Worm (Caenorhabditis elegans) whole organism, young adult: ENCODE measurements around the gene dct-6.
A peak's percentile ranks its signal among the peaks of the same experiment; 100 is the strongest.

Source experiments
- B0019.2 ChIP-seq: fragments of 200-800 bp; sonication (Bioruptor generic); conservative IDR thresholded peaks from 2 replicates; pipeline ENCODE4 v1.3.6; 2022; ENCODE audit warnings: missing genetic modification reagents, missing genetic modification characterization, missing compliant biosample characterization
- B0035.1 ChIP-seq: sonication (generic microtip); optimal IDR thresholded peaks from 2 replicates; lab custom pipeline; 2016; ENCODE audit warnings: missing genetic modification characterization, mild to moderate bottlenecking, missing compliant biosample characterization, missing genotype, missing genetic modification reagents
- B0336.3 ChIP-seq: fragments of 200-800 bp; sonication (Bioruptor generic); IDR thresholded peaks from 2 replicates; pipeline ENCODE4 v1.3.6; 2022; ENCODE audit warnings: missing genetic modification characterization, missing compliant biosample characterization
- C17E4.6 ChIP-seq: fragments of 200-800 bp; sonication (Bioruptor generic); IDR thresholded peaks from 2 replicates; pipeline ENCODE4 v1.3.6; 2022; ENCODE audit warnings: missing genetic modification reagents, missing genetic modification characterization, missing compliant biosample characterization
- F10E7.11 ChIP-seq: sonication (generic microtip); optimal IDR thresholded peaks from 2 replicates; lab custom pipeline; 2017; ENCODE audit warnings: mild to moderate bottlenecking, missing genetic modification characterization, moderate library complexity, missing compliant biosample characterization
- F49E8.2 ChIP-seq: sonication (generic microtip); optimal IDR thresholded peaks from 3 replicates; lab custom pipeline; 2017; ENCODE audit warnings: missing genetic modification characterization, mild to moderate bottlenecking, missing compliant biosample characterization, antibody characterized with exemption, moderate library complexity; ENCODE audit not compliant: insufficient read depth
- F52B5.7 ChIP-seq: sonication (generic microtip); optimal IDR thresholded peaks from 2 replicates; lab custom pipeline; 2016; ENCODE audit warnings: mild to moderate bottlenecking, missing genetic modification characterization, missing compliant biosample characterization
- K12H6.12 ChIP-seq: fragments of 200-800 bp; sonication (Bioruptor generic); optimal IDR thresholded peaks from 2 replicates; lab custom pipeline; 2018; ENCODE audit warnings: mild to moderate bottlenecking, missing genetic modification characterization, missing compliant biosample characterization
- Y53G8AR.9 ChIP-seq: fragments of 200-800 bp; sonication (Bioruptor generic); conservative IDR thresholded peaks from 2 replicates; pipeline ENCODE4 v1.3.6; 2022; ENCODE audit warnings: missing genetic modification reagents, missing genetic modification characterization, missing compliant biosample characterization
- Y95B8A.8 ChIP-seq: fragments of 200-800 bp; sonication (Bioruptor generic); IDR thresholded peaks from 2 replicates; pipeline ENCODE4 v1.3.6; 2022; ENCODE audit warnings: missing genetic modification reagents, missing genetic modification characterization, missing compliant biosample characterization
- ZK185.1 ChIP-seq: sonication (generic microtip); optimal IDR thresholded peaks from 2 replicates; lab custom pipeline; 2016; ENCODE audit warnings: mild to moderate bottlenecking, missing genetic modification characterization, missing compliant biosample characterization; ENCODE audit not compliant: poor library complexity, severe bottlenecking
- akir-1 ChIP-seq: fragments of 200-800 bp; sonication (Bioruptor generic); optimal IDR thresholded peaks from 2 replicates; lab custom pipeline; 2018; ENCODE audit warnings: mild to moderate bottlenecking, missing genetic modification characterization, moderate library complexity, missing compliant biosample characterization
- aptf-2 ChIP-seq: fragments of 200-800 bp; sonication (Bioruptor generic); conservative IDR thresholded peaks from 2 replicates; pipeline ENCODE4 v1.3.6; 2022; ENCODE audit warnings: missing genetic modification reagents, missing genetic modification characterization, missing compliant biosample characterization
- attf-3 ChIP-seq: fragments of 200-800 bp; sonication (Bioruptor generic); conservative IDR thresholded peaks from 2 replicates; pipeline ENCODE4 v1.3.6; 2022; ENCODE audit warnings: missing genetic modification reagents, missing genetic modification characterization, missing compliant biosample characterization
- bed-2 ChIP-seq: fragments of 200-800 bp; sonication (Bioruptor generic); IDR thresholded peaks from 2 replicates; pipeline ENCODE4 v1.3.6; 2022; ENCODE audit warnings: missing genetic modification reagents, missing genetic modification characterization, missing compliant biosample characterization
- cebp-1 ChIP-seq, 2 experiments: fragments of 200-800 bp in 1 of 2; sonication (Bioruptor generic) in 1 of 2; sonication (generic microtip) in 1 of 2; IDR thresholded peaks in 1 of 2; optimal IDR thresholded peaks in 1 of 2; 2 replicates each; pipeline versions ENCODE4 v1.3.6 to Lab custom; 2017 to 2022; ENCODE audit warnings: missing compliant biosample characterization in 2 of 2, missing genetic modification characterization in 2 of 2, mild to moderate bottlenecking in 1 of 2, missing genetic modification reagents in 1 of 2, moderate library complexity in 1 of 2
- ceh-27 ChIP-seq: fragments of 200-800 bp; sonication (Bioruptor generic); optimal IDR thresholded peaks from 2 replicates; lab custom pipeline; 2018; ENCODE audit warnings: mild to moderate bottlenecking, missing genetic modification characterization, moderate library complexity, missing compliant biosample characterization
- ceh-58 ChIP-seq: fragments of 200-800 bp; sonication (Bioruptor generic); IDR thresholded peaks from 2 replicates; pipeline ENCODE4 v1.3.6; 2022; ENCODE audit warnings: missing genetic modification characterization, missing compliant biosample characterization
- chd-7 ChIP-seq: sonication (generic microtip); optimal IDR thresholded peaks from 2 replicates; lab custom pipeline; 2016; ENCODE audit warnings: mild to moderate bottlenecking, missing genetic modification characterization, moderate library complexity, missing compliant biosample characterization
- efl-1 ChIP-seq: fragments of 150-350 bp; optimal IDR thresholded peaks from 2 replicates; lab custom pipeline; 2014; ENCODE audit warnings: missing biosample characterization, missing genetic modification reagents, missing genetic modification characterization
- ekl-4 ChIP-seq: fragments of 200-800 bp; sonication (Bioruptor generic); IDR thresholded peaks from 2 replicates; pipeline ENCODE4 v1.3.6; 2022; ENCODE audit warnings: missing genetic modification reagents, missing genetic modification characterization, missing compliant biosample characterization
- ets-4 ChIP-seq: fragments of 200-800 bp; sonication (Bioruptor generic); optimal IDR thresholded peaks from 2 replicates; lab custom pipeline; 2018; ENCODE audit warnings: mild to moderate bottlenecking, missing genetic modification characterization, missing compliant biosample characterization
- fkh-3 ChIP-seq: sonication (generic microtip); optimal IDR thresholded peaks from 2 replicates; lab custom pipeline; 2016; ENCODE audit warnings: mild to moderate bottlenecking, missing genetic modification characterization, missing compliant biosample characterization
- gei-17 ChIP-seq: fragments of 200-800 bp; sonication (Bioruptor generic); optimal IDR thresholded peaks from 2 replicates; lab custom pipeline; 2018; ENCODE audit warnings: mild to moderate bottlenecking, missing genetic modification characterization, missing compliant biosample characterization
- him-1 ChIP-seq: sonication (generic microtip); optimal IDR thresholded peaks from 2 replicates; lab custom pipeline; 2016; ENCODE audit warnings: missing genotype, missing genetic modification reagents, missing genetic modification characterization, missing compliant biosample characterization
- hlh-26 ChIP-seq: fragments of 200-800 bp; sonication (Bioruptor generic); conservative IDR thresholded peaks from 2 replicates; pipeline ENCODE4 v1.3.6; 2022; ENCODE audit warnings: missing genetic modification reagents, missing genetic modification characterization, missing compliant biosample characterization
- hmg-1.2 ChIP-seq: fragments of 200-800 bp; sonication (Bioruptor generic); IDR thresholded peaks from 2 replicates; pipeline ENCODE4 v1.3.6; 2022; ENCODE audit warnings: missing genetic modification reagents, missing genetic modification characterization, missing compliant biosample characterization
- let-607 ChIP-seq, 2 experiments: fragments of 200-800 bp in 1 of 2; sonication (Bioruptor generic) in 1 of 2; sonication (generic microtip) in 1 of 2; optimal IDR thresholded peaks; 2 replicates each; lab custom pipeline; 2016 to 2018; ENCODE audit warnings: mild to moderate bottlenecking in 2 of 2, missing compliant biosample characterization in 2 of 2, missing genetic modification characterization in 2 of 2, moderate library complexity in 2 of 2, missing genotype in 1 of 2
- lin-35 ChIP-seq, 3 experiments: fragments of 150-350 bp in 2 of 3; sonication (generic microtip) in 1 of 3; optimal IDR thresholded peaks; 2 replicates each; lab custom pipeline; 2014 to 2018; ENCODE audit warnings: missing biosample characterization in 3 of 3, missing genetic modification characterization in 3 of 3, missing genetic modification reagents in 3 of 3
- lin-40 ChIP-seq: sonication (generic microtip); optimal IDR thresholded peaks from 2 replicates; lab custom pipeline; 2016; ENCODE audit warnings: missing genetic modification characterization, mild to moderate bottlenecking, missing compliant biosample characterization, missing genotype, missing genetic modification reagents
- madf-3 ChIP-seq: fragments of 200-800 bp; sonication (Bioruptor generic); IDR thresholded peaks from 2 replicates; pipeline ENCODE4 v1.3.6; 2022; ENCODE audit warnings: missing genetic modification reagents, missing genetic modification characterization, missing compliant biosample characterization
- madf-8 ChIP-seq: fragments of 200-800 bp; sonication (Bioruptor generic); conservative IDR thresholded peaks from 2 replicates; pipeline ENCODE4 v1.3.6; 2022; ENCODE audit warnings: missing genetic modification reagents, missing genetic modification characterization, missing compliant biosample characterization
- mes-4 ChIP-seq: sonication (generic microtip); optimal IDR thresholded peaks from 2 replicates; lab custom pipeline; 2016; ENCODE audit warnings: missing genotype, missing genetic modification characterization, missing compliant biosample characterization
- nfya-2 ChIP-seq: fragments of 200-800 bp; sonication (Bioruptor generic); IDR thresholded peaks from 2 replicates; pipeline ENCODE4 v1.3.6; 2022; ENCODE audit warnings: missing genetic modification reagents, missing genetic modification characterization, missing compliant biosample characterization
- nhr-120 ChIP-seq: fragments of 200-800 bp; sonication (Bioruptor generic); IDR thresholded peaks from 2 replicates; pipeline ENCODE4 v1.3.6; 2022; ENCODE audit warnings: missing genetic modification characterization, missing compliant biosample characterization
- nhr-179 ChIP-seq: sonication (generic microtip); optimal IDR thresholded peaks from 2 replicates; lab custom pipeline; 2016; ENCODE audit warnings: mild to moderate bottlenecking, missing genetic modification characterization, missing compliant biosample characterization
- nhr-80 ChIP-seq: sonication (generic microtip); optimal IDR thresholded peaks from 2 replicates; lab custom pipeline; 2016; ENCODE audit warnings: missing genetic modification characterization, missing compliant biosample characterization
- pbrm-1 ChIP-seq: fragments of 200-800 bp; sonication (Bioruptor generic); IDR thresholded peaks from 2 replicates; pipeline ENCODE4 v1.3.6; 2022; ENCODE audit warnings: missing genetic modification reagents, missing genetic modification characterization, missing compliant biosample characterization
- pha-4 ChIP-seq: fragments of 150-350 bp; sonication (generic microtip); optimal IDR thresholded peaks from 2 replicates; lab custom pipeline; 2014; ENCODE audit warnings: missing biosample characterization, missing genetic modification reagents, missing genetic modification characterization
- snpc-4 ChIP-seq, 5 experiments: fragments of 150-350 bp in 1 of 5; sonication (generic microtip) in 4 of 5; optimal IDR thresholded peaks; 2 replicates each; lab custom pipeline; 2014 to 2018; ENCODE audit warnings: missing genetic modification characterization in 5 of 5, missing biosample characterization in 3 of 5, antibody characterized with exemption in 2 of 5, mild to moderate bottlenecking in 2 of 5, missing compliant biosample characterization in 2 of 5, missing genotype in 2 of 5, moderate library complexity in 2 of 5, missing genetic modification reagents in 1 of 5
- tbx-9 ChIP-seq: sonication (generic microtip); optimal IDR thresholded peaks from 2 replicates; lab custom pipeline; 2016; ENCODE audit warnings: borderline replicate concordance, missing genetic modification characterization, inconsistent platforms, missing compliant biosample characterization
- zfh-2 ChIP-seq: fragments of 200-800 bp; sonication (Bioruptor generic); conservative IDR thresholded peaks from 2 replicates; pipeline ENCODE4 v1.3.6; 2022; ENCODE audit warnings: missing genetic modification reagents, missing genetic modification characterization, missing compliant biosample characterization
- ztf-22 ChIP-seq: fragments of 200-800 bp; sonication (Bioruptor generic); optimal IDR thresholded peaks from 2 replicates; lab custom pipeline; 2018; ENCODE audit warnings: mild to moderate bottlenecking, missing genetic modification characterization, moderate library complexity, missing compliant biosample characterization
- ztf-26 ChIP-seq: sonication (generic microtip); optimal IDR thresholded peaks from 2 replicates; lab custom pipeline; 2017; ENCODE audit warnings: missing genetic modification characterization, missing compliant biosample characterization

The dct-6 gene

ce11 chrIII:5998640-5999039 is 32.4 kb downstream of the dct-6 start:
- TF ChIP-seq efl-1 (no peak), bed-2 (GFP tag; lab: Robert Waterston, UW) (no peak), nhr-80 (tag; lab: Kevin White, UChicago) (no peak), snpc-4 (GFP tag; optimal IDR thresholded peaks at IDR 0.05; lab: Kevin White, UChicago) (no peak), snpc-4 (tag; optimal IDR thresholded peaks at IDR 0.05; lab: Kevin White, UChicago) (no peak), B0019.2 (no peak), zfh-2 (0 out of 2 replicates have a peak, but pooled peaks have one; percentile 18), B0035.1 (no peak), hlh-26 (no peak), ets-4 (GFP tag; lab: Kevin White, UChicago) (no peak)

- peak; percentile 35 for TF ChIP-seq K12H6.12 (tag; lab: Kevin White, UChicago)
- no peak for TF ChIP-seq cebp-1 (GFP tag; IDR thresholded peaks at IDR 0.05; lab: Robert Waterston, UW)
- peak; percentile 34 for TF ChIP-seq cebp-1 (tag; optimal IDR thresholded peaks at IDR 0.05; lab: Kevin White, UChicago)
- no peak for TF ChIP-seq nhr-120 (GFP tag; lab: Robert Waterston, UW)
- peak; percentile 6 for TF ChIP-seq lin-40 (tag; lab: Kevin White, UChicago)
- no peak for TF ChIP-seq Y95B8A.8 (GFP tag; lab: Robert Waterston, UW)
Observed at ce11 chrIII:5999629-6000028, 33.4 kb downstream of the dct-6 start.

ce11 chrIII:6002024-6002423 is 35.8 kb downstream of the dct-6 start:
- TF ChIP-seq fkh-3 (tag; lab: Kevin White, UChicago): no peak
- no peak for TF ChIP-seq pha-4
- TF ChIP-seq aptf-2 (GFP tag; lab: Robert Waterston, UW): no peak
- TF ChIP-seq madf-8: no peak
- TF ChIP-seq lin-35 (GFP tag; optimal IDR thresholded peaks at IDR 0.05; lab: Kevin White, UChicago): no peak
- TF ChIP-seq C17E4.6: no peak
- TF ChIP-seq pbrm-1 (GFP tag; lab: Robert Waterston, UW): no peak
- TF ChIP-seq B0336.3 (GFP tag; lab: Robert Waterston, UW): no peak
- no peak for TF ChIP-seq him-1 (tag; lab: Kevin White, UChicago)
- TF ChIP-seq Y53G8AR.9: no peak
- TF ChIP-seq ztf-26: no peak
- TF ChIP-seq ceh-58 (GFP tag; lab: Robert Waterston, UW): no peak
- no peak for TF ChIP-seq hlh-26
- no peak for TF ChIP-seq nfya-2 (GFP tag; lab: Robert Waterston, UW)
- TF ChIP-seq madf-3: no peak

ce11 chrIII:6006453-6006852 is 40.2 kb downstream of the dct-6 start:
- TF ChIP-seq ZK185.1 (no peak), ekl-4 (0 out of 2 replicates have a peak, but pooled peaks have one; percentile 24), F49E8.2 (tag; lab: Kevin White, UChicago) (no peak), attf-3 (GFP tag; lab: Robert Waterston, UW) (no peak), F10E7.11 (no peak), ceh-27 (no peak), F52B5.7 (tag; lab: Kevin White, UChicago) (peak; percentile 12), chd-7 (tag; lab: Kevin White, UChicago) (peak; percentile 5), mes-4 (tag; lab: Kevin White, UChicago) (no peak), akir-1 (GFP tag; lab: Kevin White, UChicago) (no peak), let-607 (tag; optimal IDR thresholded peaks at IDR 0.05; lab: Kevin White, UChicago) (no peak), ceh-58 (GFP tag; lab: Robert Waterston, UW) (no peak), tbx-9 (tag; lab: Kevin White, UChicago) (no peak), cebp-1 (GFP tag; IDR thresholded peaks at IDR 0.05; lab: Robert Waterston, UW) (no peak), cebp-1 (tag; optimal IDR thresholded peaks at IDR 0.05; lab: Kevin White, UChicago) (peak; percentile 2), nhr-179 (tag; lab: Kevin White, UChicago) (no peak), ztf-22 (GFP tag; lab: Kevin White, UChicago) (no peak), gei-17 (GFP tag; lab: Kevin White, UChicago) (no peak), hmg-1.2 (GFP tag; lab: Robert Waterston, UW) (0 out of 2 replicates have a peak, but pooled peaks have one; percentile 7)
